Fruit fly (Drosophila melanogaster) whole organism, prepupa: Measurements from ENCODE around the gene CG33514.

ENCODE experiments used
- Blimp-1 ChIP-seq: fragments of 200-800 bp; sonication (Bioruptor generic); optimal IDR thresholded peaks from 3 replicates; lab custom pipeline; 2017; ENCODE audit warnings: missing biosample characterization, missing genetic modification characterization, mild to moderate bottlenecking, moderate library complexity, missing genetic modification reagents
- CG10631 ChIP-seq: fragments of 200-800 bp; sonication (Bioruptor generic); optimal IDR thresholded peaks from 2 replicates; lab custom pipeline; 2016; ENCODE audit warnings: missing biosample characterization, missing genetic modification characterization
- CG10669 ChIP-seq: fragments of 200-800 bp; sonication (Bioruptor generic); optimal IDR thresholded peaks from 3 replicates; lab custom pipeline; 2018; ENCODE audit warnings: missing biosample characterization, mild to moderate bottlenecking, missing genetic modification characterization, moderate library complexity
- CG11294 ChIP-seq: fragments of 200-800 bp; sonication (Bioruptor generic); IDR thresholded peaks from 2 replicates; pipeline ENCODE4 v1.3.6; 2022; ENCODE audit warnings: missing biosample characterization, missing genetic modification characterization
- CG11762 ChIP-seq: fragments of 200-800 bp; sonication (Bioruptor generic); optimal IDR thresholded peaks from 3 replicates; lab custom pipeline; 2016; ENCODE audit warnings: missing biosample characterization, missing genetic modification characterization; ENCODE audit not compliant: insufficient read depth
- CG11902 ChIP-seq: fragments of 200-800 bp; sonication (Bioruptor generic); optimal IDR thresholded peaks from 3 replicates; lab custom pipeline; 2016; ENCODE audit warnings: missing biosample characterization, missing genetic modification characterization
- CG15336 ChIP-seq: fragments of 200-800 bp; sonication (Bioruptor generic); IDR thresholded peaks from 2 replicates; pipeline ENCODE4 v1.3.6; 2022; ENCODE audit warnings: missing biosample characterization, missing genetic modification characterization
- CG1621 ChIP-seq: fragments of 200-800 bp; sonication (Bioruptor generic); optimal IDR thresholded peaks from 3 replicates; lab custom pipeline; 2018; ENCODE audit warnings: missing biosample characterization, mild to moderate bottlenecking, missing genetic modification characterization
- CG16779 ChIP-seq: fragments of 200-800 bp; sonication (Bioruptor generic); optimal IDR thresholded peaks from 3 replicates; lab custom pipeline; 2017; ENCODE audit warnings: missing biosample characterization, mild to moderate bottlenecking, missing genetic modification characterization
- CG31627 ChIP-seq: fragments of 200-800 bp; sonication (Bioruptor generic); optimal IDR thresholded peaks from 3 replicates; lab custom pipeline; 2016; ENCODE audit warnings: missing biosample characterization, missing genetic modification characterization
- CG32006 ChIP-seq: fragments of 200-800 bp; sonication (Bioruptor generic); optimal IDR thresholded peaks from 3 replicates; lab custom pipeline; 2017; ENCODE audit warnings: missing biosample characterization, mild to moderate bottlenecking, missing genetic modification characterization
- CG34406 ChIP-seq: fragments of 200-800 bp; sonication (Bioruptor generic); optimal IDR thresholded peaks from 3 replicates; lab custom pipeline; 2016; ENCODE audit warnings: missing biosample characterization, missing genetic modification characterization
- CG3919 ChIP-seq: fragments of 200-800 bp; sonication (Bioruptor generic); optimal IDR thresholded peaks from 3 replicates; lab custom pipeline; 2016; ENCODE audit warnings: missing biosample characterization, missing genetic modification characterization
- CG4318 ChIP-seq: fragments of 200-800 bp; sonication (Bioruptor generic); optimal IDR thresholded peaks from 3 replicates; lab custom pipeline; 2017; ENCODE audit warnings: missing biosample characterization, mild to moderate bottlenecking, missing genetic modification characterization
- CG6163 ChIP-seq: fragments of 200-800 bp; sonication (Bioruptor generic); IDR thresholded peaks from 3 replicates; pipeline ENCODE4 v1.3.6; 2022; ENCODE audit warnings: missing biosample characterization, missing genetic modification characterization
- CG6276 ChIP-seq: fragments of 200-800 bp; sonication (Bioruptor generic); optimal IDR thresholded peaks from 2 replicates; lab custom pipeline; 2017; ENCODE audit warnings: missing biosample characterization, mild to moderate bottlenecking, missing genetic modification characterization
- CG6792 ChIP-seq: fragments of 200-800 bp; sonication (Bioruptor generic); optimal IDR thresholded peaks from 3 replicates; lab custom pipeline; 2016; ENCODE audit warnings: missing biosample characterization, missing genetic modification characterization
- CG6808 ChIP-seq: fragments of 200-800 bp; sonication (Bioruptor generic); optimal IDR thresholded peaks from 3 replicates; lab custom pipeline; 2017; ENCODE audit warnings: missing biosample characterization, missing genetic modification characterization, mild to moderate bottlenecking, moderate library complexity, missing genetic modification reagents
- CG6854 ChIP-seq: fragments of 200-800 bp; sonication (Bioruptor generic); optimal IDR thresholded peaks from 2 replicates; lab custom pipeline; 2017; ENCODE audit warnings: missing biosample characterization, mild to moderate bottlenecking, missing genetic modification characterization
- CG8119 ChIP-seq: fragments of 200-800 bp; sonication (Bioruptor generic); IDR thresholded peaks from 3 replicates; pipeline ENCODE4 v1.3.6; 2022; ENCODE audit warnings: missing biosample characterization, missing genetic modification characterization
- CG8319 ChIP-seq: fragments of 200-800 bp; sonication (Bioruptor generic); optimal IDR thresholded peaks from 3 replicates; lab custom pipeline; 2016; ENCODE audit warnings: missing biosample characterization, missing genetic modification characterization
- CG8632 ChIP-seq: fragments of 200-800 bp; sonication (Bioruptor generic); optimal IDR thresholded peaks from 3 replicates; lab custom pipeline; 2016; ENCODE audit warnings: missing biosample characterization, missing genetic modification characterization
- Eip78C ChIP-seq: fragments of 200-800 bp; sonication (Bioruptor generic); peaks from one replicate; lab custom pipeline; 2016; ENCODE audit warnings: missing biosample characterization, missing genetic modification characterization
- Eip93F ChIP-seq: fragments of 200-800 bp; sonication (Bioruptor generic); optimal IDR thresholded peaks from 2 replicates; lab custom pipeline; 2016; ENCODE audit warnings: missing biosample characterization, mild to moderate bottlenecking, missing genetic modification characterization
- Ets21C ChIP-seq: fragments of 200-800 bp; sonication (Bioruptor generic); optimal IDR thresholded peaks from 3 replicates; lab custom pipeline; 2016; ENCODE audit warnings: missing biosample characterization, missing genetic modification characterization
- Ets96B ChIP-seq: fragments of 200-800 bp; optimal IDR thresholded peaks from 2 replicates; lab custom pipeline; 2019; ENCODE audit warnings: missing biosample characterization, mild to moderate bottlenecking, missing genetic modification characterization, moderate library complexity
- Hr39 ChIP-seq: fragments of 200-800 bp; sonication (Bioruptor generic); optimal IDR thresholded peaks from 2 replicates; lab custom pipeline; 2016; ENCODE audit warnings: missing biosample characterization, missing genetic modification characterization
- Hr4 ChIP-seq: fragments of 200-800 bp; sonication (Bioruptor generic); optimal IDR thresholded peaks from 3 replicates; lab custom pipeline; 2016; ENCODE audit warnings: missing biosample characterization, missing genetic modification characterization
- Lpt ChIP-seq: fragments of 200-800 bp; sonication (Bioruptor generic); optimal IDR thresholded peaks from 3 replicates; lab custom pipeline; 2016; ENCODE audit warnings: missing biosample characterization, missing genetic modification characterization
- Met ChIP-seq: fragments of 200-800 bp; sonication (Bioruptor generic); optimal IDR thresholded peaks from 3 replicates; lab custom pipeline; 2016; ENCODE audit warnings: missing biosample characterization, missing genetic modification characterization
- Smox ChIP-seq: fragments of 200-800 bp; sonication (Bioruptor generic); optimal IDR thresholded peaks from 3 replicates; lab custom pipeline; 2016; ENCODE audit warnings: missing biosample characterization, missing genetic modification characterization
- Sox14 ChIP-seq: fragments of 200-800 bp; sonication (Bioruptor generic); optimal IDR thresholded peaks from 3 replicates; lab custom pipeline; 2016; ENCODE audit warnings: missing biosample characterization, missing genetic modification characterization
- Sox15 ChIP-seq: fragments of 200-800 bp; sonication (Bioruptor generic); optimal IDR thresholded peaks from 3 replicates; lab custom pipeline; 2016; ENCODE audit warnings: missing biosample characterization, missing genetic modification characterization
- achi ChIP-seq: fragments of 200-800 bp; sonication (Bioruptor generic); optimal IDR thresholded peaks from 3 replicates; lab custom pipeline; 2016; ENCODE audit warnings: missing biosample characterization, missing genetic modification characterization
- acj6 ChIP-seq: fragments of 200-800 bp; sonication (Bioruptor generic); optimal IDR thresholded peaks from 3 replicates; lab custom pipeline; 2016; ENCODE audit warnings: missing biosample characterization, missing genetic modification characterization
- dac ChIP-seq: fragments of 200-800 bp; sonication (Bioruptor generic); optimal IDR thresholded peaks from 2 replicates; lab custom pipeline; 2017; ENCODE audit warnings: missing biosample characterization, mild to moderate bottlenecking, missing genetic modification characterization
- dsx ChIP-seq: fragments of 200-800 bp; optimal IDR thresholded peaks from 3 replicates; lab custom pipeline; 2019; ENCODE audit warnings: missing biosample characterization, mild to moderate bottlenecking, missing genetic modification characterization, moderate library complexity; ENCODE audit not compliant: poor library complexity, severe bottlenecking
- esn ChIP-seq: fragments of 200-800 bp; sonication (Bioruptor generic); optimal IDR thresholded peaks from 2 replicates; lab custom pipeline; 2016; ENCODE audit warnings: missing biosample characterization, mild to moderate bottlenecking, missing genetic modification characterization, moderate library complexity
- fd85E ChIP-seq: fragments of 200-800 bp; sonication (Bioruptor generic); optimal IDR thresholded peaks from 3 replicates; lab custom pipeline; 2016; ENCODE audit warnings: missing biosample characterization, missing genetic modification characterization
- fkh ChIP-seq: fragments of 200-800 bp; sonication (Bioruptor generic); optimal IDR thresholded peaks from 3 replicates; lab custom pipeline; 2017; ENCODE audit warnings: missing biosample characterization, mild to moderate bottlenecking, missing genetic modification characterization, moderate library complexity
- lz ChIP-seq: fragments of 200-800 bp; sonication (Bioruptor generic); optimal IDR thresholded peaks from 3 replicates; lab custom pipeline; 2016; ENCODE audit warnings: missing biosample characterization, missing genetic modification characterization
- net ChIP-seq: fragments of 200-800 bp; sonication (Bioruptor generic); optimal IDR thresholded peaks from 3 replicates; lab custom pipeline; 2016; ENCODE audit warnings: missing biosample characterization, missing genetic modification characterization
- pdm3 ChIP-seq: fragments of 200-800 bp; sonication (Bioruptor generic); optimal IDR thresholded peaks from 3 replicates; lab custom pipeline; 2016; ENCODE audit warnings: missing biosample characterization, missing genetic modification characterization
- spab ChIP-seq: fragments of 200-800 bp; sonication (Bioruptor generic); optimal IDR thresholded peaks from 2 replicates; lab custom pipeline; 2017; ENCODE audit warnings: missing biosample characterization, mild to moderate bottlenecking, missing genetic modification characterization, missing genetic modification reagents
- svp ChIP-seq: fragments of 200-800 bp; sonication (Bioruptor generic); peaks from one replicate; lab custom pipeline; 2016; ENCODE audit warnings: missing biosample characterization, missing genetic modification characterization
- topi ChIP-seq: fragments of 200-800 bp; sonication (Bioruptor generic); optimal IDR thresholded peaks from 3 replicates; lab custom pipeline; 2016; ENCODE audit warnings: missing biosample characterization, missing genetic modification characterization
- vri ChIP-seq: fragments of 200-800 bp; sonication (Bioruptor generic); optimal IDR thresholded peaks from 3 replicates; lab custom pipeline; 2016; ENCODE audit warnings: missing biosample characterization, mild to moderate bottlenecking, missing genetic modification characterization

Gene CG33514

dm6 chr3L:4406653-4407257, 41.5 kb downstream of the CG33514 start, which contains the start of gene TP53INP (continued):
- TF ChIP-seq net (GFP tag; lab: Kevin White, UChicago), result peak; percentile 91
- peak; percentile 90 for TF ChIP-seq Sox15 (GFP tag; lab: Kevin White, UChicago)
- peak; percentile 93 for TF ChIP-seq esn
- TF ChIP-seq CG6163, result peak; percentile 70; the same call in 2 of the 3 replicates
- peak; percentile 92 for TF ChIP-seq dsx (GFP tag; lab: Kevin White, UChicago)
- peak; percentile 96 for TF ChIP-seq CG32006 (GFP tag; lab: Kevin White, UChicago)
- TF ChIP-seq pdm3 (GFP tag; lab: Kevin White, UChicago), result peak; percentile 88
- peak; percentile 82 for TF ChIP-seq CG11902
- peak; percentile 91 for TF ChIP-seq CG8119 (GFP tag; lab: Robert Waterston, UW)
- TF ChIP-seq Hr4 (GFP tag; lab: Kevin White, UChicago), result peak; percentile 89
- peak; percentile 73 for TF ChIP-seq Ets21C (GFP tag; lab: Kevin White, UChicago)
- TF ChIP-seq achi, result peak; percentile 91
- peak; percentile 89 for TF ChIP-seq CG11762
- TF ChIP-seq CG6276 (GFP tag; lab: Kevin White, UChicago), result peak; percentile 90
- peak; percentile 76 for TF ChIP-seq Hr39 (GFP tag; lab: Kevin White, UChicago)
- peak; percentile 91 for TF ChIP-seq CG8632 (GFP tag; lab: Kevin White, UChicago)
- peak; percentile 63 for TF ChIP-seq vri (GFP tag; lab: Kevin White, UChicago)
- TF ChIP-seq Eip78C (GFP tag; lab: Kevin White, UChicago), result peak; percentile 97
- TF ChIP-seq CG10669 (GFP tag; lab: Kevin White, UChicago), result peak; percentile 90
- TF ChIP-seq CG34406 (GFP tag; lab: Kevin White, UChicago), result peak; percentile 91
- TF ChIP-seq CG6854 (GFP tag; lab: Kevin White, UChicago), result peak; percentile 65
- TF ChIP-seq CG15336 (GFP tag; lab: Robert Waterston, UW), result peak; percentile 88
- TF ChIP-seq Lpt (GFP tag; lab: Kevin White, UChicago), result peak; percentile 86
- TF ChIP-seq lz, result peak; percentile 89
- peak; percentile 90 for TF ChIP-seq CG3919 (GFP tag; lab: Kevin White, UChicago)

- TF ChIP-seq CG10631 (GFP tag; lab: Kevin White, UChicago) (peak; percentile 60), CG8319 (GFP tag; lab: Kevin White, UChicago) (no peak), Sox15 (GFP tag; lab: Kevin White, UChicago) (no peak), Blimp-1 (GFP tag; lab: Kevin White, UChicago) (no peak), Ets96B (tag; lab: Kevin White, UChicago) (peak; percentile 35), topi (GFP tag; lab: Kevin White, UChicago) (peak; percentile 40), Smox (peak; percentile 10), Eip93F (GFP tag; lab: Kevin White, UChicago) (no peak), Hr39 (GFP tag; lab: Kevin White, UChicago) (peak; percentile 45), net (GFP tag; lab: Kevin White, UChicago) (peak; percentile 62), CG3919 (GFP tag; lab: Kevin White, UChicago) (peak; percentile 62), Sox14 (GFP tag; lab: Kevin White, UChicago) (peak; percentile 22), CG4318 (GFP tag; lab: Kevin White, UChicago) (peak; percentile 39), fkh (no peak), Eip78C (GFP tag; lab: Kevin White, UChicago) (peak; percentile 85), lz (peak; percentile 44), CG16779 (no peak), CG6792 (GFP tag; lab: Kevin White, UChicago) (peak; percentile 17), acj6 (GFP tag; lab: Kevin White, UChicago) (peak; percentile 54), Lpt (GFP tag; lab: Kevin White, UChicago) (peak; percentile 36), spab (GFP tag; lab: Kevin White, UChicago) (no peak), dac (GFP tag; lab: Kevin White, UChicago) (peak; percentile 24), CG15336 (GFP tag; lab: Robert Waterston, UW) (peak; percentile 78), CG6808 (GFP tag; lab: Kevin White, UChicago) (no peak), CG11762 (peak; percentile 3), CG11294 (GFP tag; lab: Robert Waterston, UW) (peak; percentile 39; the same call in 1 of the 2 replicates), svp (GFP tag; lab: Kevin White, UChicago) (peak; percentile 78), CG31627 (GFP tag; lab: Kevin White, UChicago) (peak; percentile 24), Ets21C (GFP tag; lab: Kevin White, UChicago) (peak; percentile 7), CG34406 (GFP tag; lab: Kevin White, UChicago) (peak; percentile 13), fd85E (GFP tag; lab: Kevin White, UChicago) (no peak), CG32006 (GFP tag; lab: Kevin White, UChicago) (peak; percentile 76), Met (GFP tag; lab: Kevin White, UChicago) (peak; percentile 64), CG1621 (no peak), CG6854 (GFP tag; lab: Kevin White, UChicago) (no peak), CG11902 (no peak), vri (GFP tag; lab: Kevin White, UChicago) (no peak), CG8119 (GFP tag; lab: Robert Waterston, UW) (peak; percentile 68)
These were observed 42.5 kb downstream of the CG33514 start for dm6 chr3L:4407743-4408142.
